Worm (Caenorhabditis elegans): ENCODE measurements around the gene nhr-127.

The nhr-127 gene

ce11 chrV:16300276-16300675, 40.5 kb downstream of the nhr-127 start, which contains the start of gene srbc-82:
Gene srbc-82 (plus strand): TSS chrV:16300576.
- no peak for TF ChIP-seq hnd-1 (tag; optimal IDR thresholded peaks at IDR 0.05)
- TF ChIP-seq hmg-4 (GFP tag; optimal IDR thresholded peaks at IDR 0.05) = no peak
- no peak for TF ChIP-seq tbx-37 (GFP tag; conservative IDR thresholded peaks at IDR 0.05)
- no peak for TF ChIP-seq tbx-11 (GFP tag; IDR thresholded peaks at IDR 0.05)
- TF ChIP-seq pes-1 (GFP tag; IDR thresholded peaks at IDR 0.05) = no peak
- no peak for TF ChIP-seq sea-1 (GFP tag; conservative IDR thresholded peaks at IDR 0.05)
- TF ChIP-seq tra-4 (tag; optimal IDR thresholded peaks at IDR 0.05) = no peak
- no peak for TF ChIP-seq aly-1 (tag; optimal IDR thresholded peaks at IDR 0.05)
- TF ChIP-seq ceh-13 (GFP tag; optimal IDR thresholded peaks at IDR 0.05) = no peak
- TF ChIP-seq hmbx-1 (tag; optimal IDR thresholded peaks at IDR 0.05) = no peak
- TF ChIP-seq ceh-36 (tag; optimal IDR thresholded peaks at IDR 0.05) = no peak
- no peak for TF ChIP-seq B0310.2 (tag; optimal IDR thresholded peaks at IDR 0.05)
- no peak for TF ChIP-seq flt-1 (GFP tag; IDR thresholded peaks at IDR 0.05)
- TF ChIP-seq ets-7 (tag; optimal IDR thresholded peaks at IDR 0.05) = no peak
- TF ChIP-seq ama-1 (optimal IDR thresholded peaks at IDR 0.05) = no peak

DNA sequence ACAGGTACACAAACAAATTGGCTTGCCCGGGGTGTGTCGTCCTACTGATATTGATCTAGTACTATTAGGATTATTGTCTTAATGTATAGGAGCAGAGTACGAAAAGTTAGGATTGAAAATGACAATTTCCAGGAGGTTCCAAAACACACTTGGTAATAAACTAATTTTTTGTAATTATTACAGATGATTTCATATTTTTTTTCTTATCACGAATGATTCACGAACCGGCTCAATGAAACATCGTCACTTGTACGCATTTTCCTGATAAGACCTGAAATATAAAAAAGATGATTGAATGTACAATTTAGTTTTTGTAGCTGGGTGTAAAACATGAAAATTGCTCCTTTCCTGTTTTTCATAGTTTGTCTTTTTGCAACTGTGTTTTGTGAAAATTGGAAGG, 42.7 kb downstream of the nhr-127 start, which contains the start of the genes C31A11.13 and oac-6:
Gene C31A11.13 (minus strand): TSS at position 113 of the 400 bp plus-strand sequence.
Gene oac-6 (plus strand): TSS at position 279 of the 400 bp plus-strand sequence.
- TF ChIP-seq tra-4 (tag; optimal IDR thresholded peaks at IDR 0.05) (no peak), tbx-11 (GFP tag; IDR thresholded peaks at IDR 0.05) (no peak), ceh-36 (tag; optimal IDR thresholded peaks at IDR 0.05) (no peak), ama-1 (optimal IDR thresholded peaks at IDR 0.05) (no peak), scrt-1 (GFP tag; IDR thresholded peaks at IDR 0.05) (no peak), hmbx-1 (tag; optimal IDR thresholded peaks at IDR 0.05) (no peak), sea-1 (GFP tag; conservative IDR thresholded peaks at IDR 0.05) (no peak), ets-7 (tag; optimal IDR thresholded peaks at IDR 0.05) (no peak), hnd-1 (tag; optimal IDR thresholded peaks at IDR 0.05) (no peak), hmg-4 (GFP tag; optimal IDR thresholded peaks at IDR 0.05) (no peak), B0310.2 (tag; optimal IDR thresholded peaks at IDR 0.05) (no peak)

- TF ChIP-seq F13C5.2 (tag; optimal IDR thresholded peaks at IDR 0.05) (no peak), tbx-11 (GFP tag; IDR thresholded peaks at IDR 0.05) (no peak), pes-1 (GFP tag; IDR thresholded peaks at IDR 0.05) (no peak), hnd-1 (tag; optimal IDR thresholded peaks at IDR 0.05) (no peak), tra-4 (tag; optimal IDR thresholded peaks at IDR 0.05) (no peak), aly-1 (tag; optimal IDR thresholded peaks at IDR 0.05) (no peak), tbx-37 (GFP tag; conservative IDR thresholded peaks at IDR 0.05) (no peak), B0310.2 (tag; optimal IDR thresholded peaks at IDR 0.05) (no peak), ets-7 (tag; optimal IDR thresholded peaks at IDR 0.05) (no peak), hmbx-1 (tag; optimal IDR thresholded peaks at IDR 0.05) (no peak), hmg-4 (GFP tag; optimal IDR thresholded peaks at IDR 0.05) (no peak), ama-1 (optimal IDR thresholded peaks at IDR 0.05) (no peak), ceh-36 (tag; optimal IDR thresholded peaks at IDR 0.05) (no peak), flt-1 (GFP tag; IDR thresholded peaks at IDR 0.05) (no peak), sea-1 (GFP tag; conservative IDR thresholded peaks at IDR 0.05) (no peak), ceh-13 (GFP tag; optimal IDR thresholded peaks at IDR 0.05) (no peak), scrt-1 (GFP tag; IDR thresholded peaks at IDR 0.05) (no peak)
Measured at ce11 chrV:16307253-16307652, 47.5 kb downstream of the nhr-127 start, which contains the start of gene srxa-7. Gene srxa-7 (plus strand): TSS chrV:16307553.

DNA sequence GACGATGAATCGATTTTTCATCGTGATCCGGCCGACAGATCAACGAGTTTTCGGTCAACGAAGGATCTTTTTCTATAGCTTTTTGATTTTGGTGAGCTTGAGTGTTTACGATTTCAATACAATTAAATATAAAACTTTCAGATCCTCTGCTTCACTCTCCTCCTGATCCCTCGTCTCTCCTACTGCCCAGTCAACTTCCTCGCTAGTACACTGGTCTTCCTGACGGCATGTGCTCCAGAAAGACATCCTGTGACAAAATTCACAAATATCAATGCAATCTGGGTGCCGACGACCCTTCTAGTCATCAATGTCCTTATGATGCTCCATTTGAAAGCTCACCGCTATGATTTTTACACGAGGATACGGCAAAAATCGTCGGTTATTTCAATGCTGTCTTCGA, 48.6 kb downstream of the nhr-127 start:
- TF ChIP-seq hnd-1 (tag; optimal IDR thresholded peaks at IDR 0.05) = no peak

DNA sequence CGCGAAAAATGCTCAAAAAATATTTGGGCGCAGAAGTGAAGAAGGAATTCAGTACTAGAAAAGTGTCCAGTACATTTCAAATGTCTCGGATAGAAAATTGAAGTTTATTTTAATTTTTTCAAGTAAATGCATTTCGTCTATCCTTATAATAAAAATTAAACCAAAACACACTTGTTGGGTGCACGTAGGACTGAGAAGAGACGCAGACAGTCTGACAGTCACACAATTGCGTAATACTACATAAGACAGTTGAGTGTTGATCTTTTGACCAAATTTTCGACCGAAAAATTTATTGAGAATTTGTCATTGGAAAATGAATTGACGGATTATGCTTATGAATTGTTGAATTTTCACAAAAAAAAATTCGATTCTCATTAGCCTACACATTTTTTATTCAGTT, 49.7 kb downstream of the nhr-127 start, which contains the start of gene oac-7:
Gene oac-7 (plus strand): TSS at position 283 of the 400 bp plus-strand sequence.
- no peak for TF ChIP-seq tbx-11 (GFP tag; IDR thresholded peaks at IDR 0.05)
- no peak for TF ChIP-seq tbx-37 (GFP tag; conservative IDR thresholded peaks at IDR 0.05)
- no peak for TF ChIP-seq ets-7 (tag; optimal IDR thresholded peaks at IDR 0.05)
- TF ChIP-seq ceh-13 (GFP tag; optimal IDR thresholded peaks at IDR 0.05) = no peak
